Fruit fly (Drosophila melanogaster) whole organism, adult: ENCODE results near the gene CG46467.

ENCODE experiments used
- CG33017 ChIP-seq: fragments of 200-800 bp; sonication (Bioruptor generic); optimal IDR thresholded peaks from 2 replicates; lab custom pipeline; 2018; ENCODE audit warnings: missing biosample characterization, mild to moderate bottlenecking, missing genetic modification characterization, moderate library complexity
- CG7101 ChIP-seq: fragments of 200-800 bp; sonication (Bioruptor generic); optimal IDR thresholded peaks from 2 replicates; lab custom pipeline; 2018; ENCODE audit warnings: missing biosample characterization, mild to moderate bottlenecking, missing genetic modification characterization, moderate library complexity

DNA sequence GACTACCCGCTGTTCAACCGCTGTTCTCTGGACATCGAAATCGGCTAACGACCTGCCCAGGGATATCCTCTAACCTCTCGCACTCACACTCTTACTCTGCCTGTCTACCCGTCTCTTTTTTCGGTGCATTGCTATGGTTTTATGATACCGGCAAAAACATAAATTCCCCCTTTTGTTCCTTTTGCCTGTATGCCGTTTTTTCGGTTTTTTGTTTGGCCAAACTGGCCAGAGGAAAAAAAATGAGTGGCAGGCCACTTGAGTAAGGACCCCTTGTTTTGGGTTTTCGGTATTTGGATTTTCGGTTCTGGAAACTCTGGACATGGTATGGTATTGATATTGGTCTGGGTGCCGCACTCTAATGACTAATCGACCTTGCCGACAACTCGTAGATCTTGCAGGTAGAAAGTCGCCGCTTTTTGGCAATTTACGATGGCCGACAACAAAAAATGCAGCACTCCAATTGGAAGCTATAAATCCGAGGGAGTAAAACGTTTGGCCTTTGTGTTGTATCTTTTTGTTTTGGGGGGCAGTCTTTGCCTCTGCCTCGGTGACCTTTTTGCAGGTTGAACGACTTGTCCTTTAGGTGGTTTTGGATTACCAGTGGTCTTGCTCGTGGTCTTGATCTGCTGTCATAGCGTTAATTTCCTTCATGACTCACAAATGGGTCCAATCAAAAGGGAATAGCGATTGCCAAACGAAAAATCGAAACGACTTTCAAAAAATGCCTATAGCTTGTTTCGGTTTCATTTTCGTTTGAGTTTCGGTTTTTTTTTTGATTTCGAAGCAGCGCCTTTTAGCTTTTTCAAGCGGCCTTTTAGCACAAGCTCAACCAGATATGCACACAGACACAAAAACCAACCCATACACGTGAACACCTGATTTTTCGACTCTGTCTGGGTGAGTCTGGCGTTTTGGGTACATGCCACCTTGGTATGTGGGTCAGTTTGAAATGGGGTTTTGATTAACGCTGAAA, 5.7 kb downstream of the CG46467 start:
- TF ChIP-seq CG7101 (no peak), CG33017 (no peak)
